Worm (Caenorhabditis elegans): ENCODE data around the gene F07H5.10.

The F07H5.10 gene

ce11 chrII:8789828-8790558 lies 18.4 kb downstream of the F07H5.10 start, which contains the start of gene F07H5.13 (continued):
- TF ChIP-seq dpl-1 (GFP tag; optimal IDR thresholded peaks at IDR 0.05) (no peak), zfp-2 (tag; optimal IDR thresholded peaks at IDR 0.05) (no peak), F49E8.2 (tag; optimal IDR thresholded peaks at IDR 0.05; ENCODE audit: borderline replicate concordance) (no peak), sdz-12 (GFP tag; optimal IDR thresholded peaks at IDR 0.05) (peak; percentile 37), mxl-2 (GFP tag; conservative IDR thresholded peaks at IDR 0.05) (no peak), ceh-32 (tag; optimal IDR thresholded peaks at IDR 0.05; ENCODE audit: poor library complexity) (no peak), php-3 (GFP tag; IDR thresholded peaks at IDR 0.05) (0 out of 2 replicates have a peak, but pooled peaks have one; percentile 12), lir-3 (tag; optimal IDR thresholded peaks at IDR 0.05) (no peak), dve-1 (tag; optimal IDR thresholded peaks at IDR 0.05; ENCODE audit: insufficient read depth) (peak; percentile 76), madf-9 (GFP tag; conservative IDR thresholded peaks at IDR 0.05) (no peak), dmd-9 (GFP tag; IDR thresholded peaks at IDR 0.05) (no peak), nhr-25 (tag; optimal IDR thresholded peaks at IDR 0.05; ENCODE audit: borderline replicate concordance, insufficient read depth) (peak; percentile 43), gei-8 (GFP tag; optimal IDR thresholded peaks at IDR 0.05) (peak; percentile 28), snpc-4 (tag; optimal IDR thresholded peaks at IDR 0.05) (no peak), Y105C5A.15 (GFP tag; IDR thresholded peaks at IDR 0.05) (no peak), mes-2 (tag; optimal IDR thresholded peaks at IDR 0.05; ENCODE audit: poor library complexity, severe bottlenecking) (peak; percentile 37), Y75B8A.6 (GFP tag; IDR thresholded peaks at IDR 0.05) (no peak), nhr-10 (tag; optimal IDR thresholded peaks at IDR 0.05) (no peak), lsy-2 (tag; optimal IDR thresholded peaks at IDR 0.05) (peak; percentile 20 to 80), nhr-111 (GFP tag; optimal IDR thresholded peaks at IDR 0.05) (no peak), nhr-11 (tag; optimal IDR thresholded peaks at IDR 0.05) (peak; percentile 35), cey-2 (tag; optimal IDR thresholded peaks at IDR 0.05; ENCODE audit: borderline replicate concordance, insufficient read depth) (no peak), T26A8.4 (GFP tag; IDR thresholded peaks at IDR 0.05) (peak; percentile 89), ZK337.2 (GFP tag; IDR thresholded peaks at IDR 0.05) (no peak), snpc-1.2 (GFP tag; IDR thresholded peaks at IDR 0.05) (0 out of 2 replicates have a peak, but pooled peaks have one; percentile 9), nhr-76 (tag; optimal IDR thresholded peaks at IDR 0.05) (no peak), fos-1 (tag; optimal IDR thresholded peaks at IDR 0.05) (no peak), daf-12 (tag; optimal IDR thresholded peaks at IDR 0.05) (no peak), duxl-1 (tag; optimal IDR thresholded peaks at IDR 0.05; ENCODE audit: poor library complexity) (peak; percentile 30), pha-4 (GFP tag; IDR thresholded peaks at IDR 0.05) (no peak), pha-4 (tag; optimal IDR thresholded peaks at IDR 0.05) (no peak), nhr-102 (tag; optimal IDR thresholded peaks at IDR 0.05) (peak; percentile 71)

- no peak for TF ChIP-seq ceh-62 (tag; optimal IDR thresholded peaks at IDR 0.05)
- no peak for TF ChIP-seq lir-3 (tag; optimal IDR thresholded peaks at IDR 0.05)
- peak; percentile 25 for TF ChIP-seq dve-1 (tag; optimal IDR thresholded peaks at IDR 0.05; ENCODE audit: insufficient read depth)
These were observed 19.6 kb downstream of the F07H5.10 start for ce11 chrII:8788752-8789151.

- no peak for TF ChIP-seq R02D3.7 (tag; optimal IDR thresholded peaks at IDR 0.05)
- peak; percentile 97 for TF ChIP-seq dve-1 (tag; optimal IDR thresholded peaks at IDR 0.05; ENCODE audit: insufficient read depth)
- TF ChIP-seq zfp-2 (tag; optimal IDR thresholded peaks at IDR 0.05), result peak; percentile 61
- TF ChIP-seq tag-97 (GFP tag; IDR thresholded peaks at IDR 0.05), result no peak
- no peak for TF ChIP-seq unc-39 (tag; optimal IDR thresholded peaks at IDR 0.05)
- TF ChIP-seq nhr-102 (tag; optimal IDR thresholded peaks at IDR 0.05), result peak; percentile 75
- TF ChIP-seq dmd-8 (GFP tag; IDR thresholded peaks at IDR 0.05), result no peak
- TF ChIP-seq F37D6.2 (tag; optimal IDR thresholded peaks at IDR 0.05), result peak; percentile 58
- TF ChIP-seq lsy-2 (tag; optimal IDR thresholded peaks at IDR 0.05), result peak; percentile 74 to 94
- peak; percentile 80 for TF ChIP-seq T20F7.1 (GFP tag; optimal IDR thresholded peaks at IDR 0.05)
- TF ChIP-seq F10B5.3 (tag; optimal IDR thresholded peaks at IDR 0.05), result no peak
- TF ChIP-seq nhr-77 (tag; optimal IDR thresholded peaks at IDR 0.05), result peak; percentile 87
- no peak for TF ChIP-seq unc-130 (GFP tag; optimal IDR thresholded peaks at IDR 0.05)
- peak; percentile 78 for TF ChIP-seq ztf-7 (tag; optimal IDR thresholded peaks at IDR 0.05)
- no peak for TF ChIP-seq lin-39 (tag; optimal IDR thresholded peaks at IDR 0.05)
- TF ChIP-seq ces-1 (GFP tag; optimal IDR thresholded peaks at IDR 0.05), result no peak
- no peak for TF ChIP-seq zip-11 (GFP tag; IDR thresholded peaks at IDR 0.05)
- peak; percentile 75 for TF ChIP-seq skn-1 (tag; optimal IDR thresholded peaks at IDR 0.05)
These were observed 21.0 kb downstream of the F07H5.10 start for ce11 chrII:8787376-8787775.
